Fruit fly (Drosophila melanogaster) whole organism, embryonic: Measurements from ENCODE around the gene Acn.
A peak's percentile ranks its signal among the peaks of the same experiment; 100 is the strongest.

Experiments
- CG10209 ChIP-seq: fragments of 200-800 bp; sonication (Bioruptor generic); optimal IDR thresholded peaks from 3 replicates; lab custom pipeline; 2017; ENCODE audit warnings: missing biosample characterization, mild to moderate bottlenecking, missing genetic modification characterization, missing genetic modification reagents
- CG10321 ChIP-seq: fragments of 200-800 bp; sonication (Bioruptor generic); IDR thresholded peaks from 2 replicates; pipeline ENCODE4 v1.3.6; 2022; ENCODE audit warnings: missing biosample characterization, missing genetic modification characterization
- CG10462 ChIP-seq: fragments of 200-800 bp; sonication (Bioruptor generic); optimal IDR thresholded peaks from 2 replicates; lab custom pipeline; 2016; ENCODE audit warnings: missing biosample characterization, missing genetic modification characterization
- CG11398 ChIP-seq: fragments of 200-800 bp; sonication (Bioruptor generic); optimal IDR thresholded peaks from 2 replicates; lab custom pipeline; 2016; ENCODE audit warnings: missing biosample characterization, missing genetic modification characterization
- CG12219 ChIP-seq: fragments of 200-800 bp; sonication (Bioruptor generic); optimal IDR thresholded peaks from 3 replicates; lab custom pipeline; 2018; ENCODE audit warnings: missing biosample characterization, mild to moderate bottlenecking, missing genetic modification characterization
- CG16815 ChIP-seq: fragments of 200-800 bp; sonication (Bioruptor generic); optimal IDR thresholded peaks from 3 replicates; lab custom pipeline; 2017; ENCODE audit warnings: missing biosample characterization, mild to moderate bottlenecking, missing genetic modification characterization
- CG17612 ChIP-seq: fragments of 200-800 bp; sonication (Bioruptor generic); IDR thresholded peaks from 2 replicates; pipeline ENCODE4 v1.3.6; 2022; ENCODE audit warnings: missing biosample characterization, missing genetic modification characterization
- CG17802 ChIP-seq: fragments of 200-800 bp; sonication (Bioruptor generic); optimal IDR thresholded peaks from 2 replicates; lab custom pipeline; 2018; ENCODE audit warnings: missing biosample characterization, mild to moderate bottlenecking, missing genetic modification characterization, moderate library complexity
- CG2202 ChIP-seq: fragments of 200-800 bp; sonication (Bioruptor generic); optimal IDR thresholded peaks from 2 replicates; lab custom pipeline; 2018; ENCODE audit warnings: missing biosample characterization, mild to moderate bottlenecking, missing genetic modification characterization
- CG2712 ChIP-seq: fragments of 200-800 bp; optimal IDR thresholded peaks from 3 replicates; lab custom pipeline; 2019; ENCODE audit warnings: missing biosample characterization, mild to moderate bottlenecking, missing genetic modification characterization, moderate library complexity
- CG2889 ChIP-seq: fragments of 200-800 bp; sonication (Bioruptor generic); IDR thresholded peaks from 3 replicates; pipeline ENCODE4 v1.3.6; 2022; ENCODE audit warnings: missing biosample characterization, missing genetic modification characterization
- CG31388 ChIP-seq: fragments of 200-800 bp; sonication (Bioruptor generic); optimal IDR thresholded peaks from 2 replicates; lab custom pipeline; 2016; ENCODE audit warnings: missing biosample characterization, missing genetic modification characterization
- CG3163 ChIP-seq: fragments of 200-800 bp; sonication (Bioruptor generic); optimal IDR thresholded peaks from 3 replicates; lab custom pipeline; 2016; ENCODE audit warnings: missing biosample characterization, missing genetic modification characterization
- CG34422 ChIP-seq: fragments of 200-800 bp; sonication (Bioruptor generic); IDR thresholded peaks from 3 replicates; pipeline ENCODE4 v1.3.6; 2022; ENCODE audit warnings: missing biosample characterization, missing genetic modification characterization
- CG4617 ChIP-seq: fragments of 200-800 bp; sonication (Bioruptor generic); optimal IDR thresholded peaks from 3 replicates; lab custom pipeline; 2016; ENCODE audit warnings: missing biosample characterization, missing genetic modification characterization, borderline replicate concordance
- CG5180 ChIP-seq: fragments of 200-800 bp; sonication (Bioruptor generic); optimal IDR thresholded peaks from 3 replicates; lab custom pipeline; 2017; ENCODE audit warnings: missing biosample characterization, missing genetic modification characterization, mild to moderate bottlenecking, moderate library complexity, missing genetic modification reagents
- CG6654 ChIP-seq: fragments of 200-800 bp; sonication (Bioruptor generic); optimal IDR thresholded peaks from 2 replicates; lab custom pipeline; 2017; ENCODE audit warnings: missing biosample characterization, mild to moderate bottlenecking, missing genetic modification characterization
- CG6791 ChIP-seq: fragments of 200-800 bp; sonication (Bioruptor generic); IDR thresholded peaks from 3 replicates; pipeline ENCODE4 v1.3.6; 2022; ENCODE audit warnings: missing biosample characterization, missing genetic modification characterization; ENCODE audit not compliant: partially characterized antibody
- CG7357 ChIP-seq: fragments of 200-800 bp; sonication (Bioruptor generic); IDR thresholded peaks from 3 replicates; pipeline ENCODE4 v1.3.6; 2022; ENCODE audit warnings: missing biosample characterization, missing genetic modification characterization
- CG8765 ChIP-seq: fragments of 200-800 bp; sonication (Bioruptor generic); IDR thresholded peaks from 2 replicates; pipeline ENCODE4 v1.3.6; 2022; ENCODE audit warnings: missing biosample characterization, missing genetic modification characterization
- CG9215 ChIP-seq: fragments of 200-800 bp; sonication (Bioruptor generic); IDR thresholded peaks from 2 replicates; pipeline ENCODE4 v1.3.6; 2022; ENCODE audit warnings: missing biosample characterization, missing genetic modification characterization
- CG9817 ChIP-seq: fragments of 200-800 bp; sonication (Bioruptor generic); optimal IDR thresholded peaks from 2 replicates; lab custom pipeline; 2018; ENCODE audit warnings: missing biosample characterization, mild to moderate bottlenecking, missing genetic modification characterization, moderate library complexity
- Dll ChIP-seq: fragments of 200-800 bp; sonication (Bioruptor generic); IDR thresholded peaks from 4 replicates; pipeline ENCODE4 v1.3.6; 2022; ENCODE audit warnings: missing biosample characterization, missing genetic modification characterization; ENCODE audit not compliant: partially characterized antibody
- Hmx ChIP-seq: fragments of 200-800 bp; sonication (Bioruptor generic); optimal IDR thresholded peaks from 2 replicates; lab custom pipeline; 2016; ENCODE audit warnings: missing biosample characterization, missing genetic modification characterization
- Kr ChIP-seq: fragments of 200-800 bp; sonication (Bioruptor generic); optimal IDR thresholded peaks from 2 replicates; lab custom pipeline; 2017; ENCODE audit warnings: missing biosample characterization, mild to moderate bottlenecking, missing genetic modification characterization
- NC2β ChIP-seq: fragments of 200-800 bp; sonication (Bioruptor generic); optimal IDR thresholded peaks from 2 replicates; lab custom pipeline; 2016; ENCODE audit warnings: missing biosample characterization, missing genetic modification characterization
- Ravus ChIP-seq: fragments of 200-800 bp; sonication (Bioruptor generic); IDR thresholded peaks from 2 replicates; pipeline ENCODE4 v1.3.6; 2022; ENCODE audit warnings: missing biosample characterization, missing genetic modification characterization
- Rx ChIP-seq: fragments of 200-800 bp; sonication (Bioruptor generic); IDR thresholded peaks from 2 replicates; pipeline ENCODE4 v1.3.6; 2022; ENCODE audit warnings: missing biosample characterization, missing genetic modification characterization
- Xbp1 ChIP-seq: fragments of 200-800 bp; sonication (Bioruptor generic); optimal IDR thresholded peaks from 3 replicates; lab custom pipeline; 2016; ENCODE audit warnings: missing biosample characterization, mild to moderate bottlenecking, missing genetic modification characterization
- ara ChIP-seq: fragments of 200-800 bp; sonication (Bioruptor generic); IDR thresholded peaks from 2 replicates; pipeline ENCODE4 v1.3.6; 2022; ENCODE audit warnings: missing biosample characterization, missing genetic modification characterization
- ash1 ChIP-seq: fragments of 200-800 bp; sonication (Bioruptor generic); optimal IDR thresholded peaks from 2 replicates; lab custom pipeline; 2018; ENCODE audit warnings: missing biosample characterization, mild to moderate bottlenecking, missing genetic modification characterization
- cg ChIP-seq: fragments of 200-800 bp; sonication (Bioruptor generic); optimal IDR thresholded peaks from 3 replicates; lab custom pipeline; 2019; ENCODE audit warnings: missing biosample characterization, mild to moderate bottlenecking, missing genetic modification characterization, moderate library complexity
- chif ChIP-seq, 2 experiments: fragments of 200-800 bp; sonication (Bioruptor generic); optimal IDR thresholded peaks; 3 replicates each; lab custom pipeline; 2016; ENCODE audit warnings: missing biosample characterization in 2 of 2, missing genetic modification characterization in 2 of 2
- corto ChIP-seq: fragments of 200-800 bp; sonication (Bioruptor generic); optimal IDR thresholded peaks from 2 replicates; lab custom pipeline; 2016; ENCODE audit warnings: missing biosample characterization, mild to moderate bottlenecking, missing genetic modification characterization, moderate library complexity
- crc ChIP-seq: fragments of 200-800 bp; sonication (Bioruptor generic); optimal IDR thresholded peaks from 2 replicates; lab custom pipeline; 2016; ENCODE audit warnings: missing biosample characterization, missing genetic modification characterization
- dan ChIP-seq: fragments of 200-800 bp; sonication (Bioruptor generic); IDR thresholded peaks from 2 replicates; pipeline ENCODE4 v1.3.6; 2022; ENCODE audit warnings: missing biosample characterization, missing genetic modification characterization
- dmrt11E ChIP-seq: fragments of 200-800 bp; sonication (Bioruptor generic); optimal IDR thresholded peaks from 3 replicates; lab custom pipeline; 2018; ENCODE audit warnings: missing biosample characterization, mild to moderate bottlenecking, missing genetic modification characterization, moderate library complexity
- eve ChIP-seq, 2 experiments: fragments of >200 bp; optimal IDR thresholded peaks; 2 replicates each; lab custom pipeline; 2017; ENCODE audit warnings: missing biosample characterization in 2 of 2, missing genetic modification characterization in 2 of 2
- gce ChIP-seq: fragments of 200-800 bp; sonication (Bioruptor generic); IDR thresholded peaks from 3 replicates; pipeline ENCODE4 v1.3.6; 2022; ENCODE audit warnings: missing biosample characterization, missing genetic modification characterization
- gcm2 ChIP-seq: fragments of 200-800 bp; sonication (Bioruptor generic); optimal IDR thresholded peaks from 2 replicates; lab custom pipeline; 2016; ENCODE audit warnings: missing biosample characterization, missing genetic modification characterization
- gsb ChIP-seq: fragments of 200-800 bp; sonication (Bioruptor generic); IDR thresholded peaks from 2 replicates; pipeline ENCODE4 v1.3.6; 2022; ENCODE audit warnings: missing biosample characterization, missing genetic modification characterization
- hb ChIP-seq: fragments of 200-800 bp; sonication (Bioruptor generic); IDR thresholded peaks from 3 replicates; pipeline ENCODE4 v1.3.6; 2022; ENCODE audit warnings: missing biosample characterization, missing genetic modification characterization; ENCODE audit not compliant: partially characterized antibody
- mam ChIP-seq: fragments of 200-800 bp; sonication (Bioruptor generic); optimal IDR thresholded peaks from 3 replicates; lab custom pipeline; 2016; ENCODE audit warnings: missing biosample characterization, missing genetic modification characterization
- onecut ChIP-seq: fragments of 200-800 bp; sonication (Bioruptor generic); IDR thresholded peaks from 2 replicates; pipeline ENCODE4 v1.3.6; 2022; ENCODE audit warnings: missing biosample characterization, missing genetic modification characterization
- org-1 ChIP-seq: fragments of 200-800 bp; sonication (Bioruptor generic); optimal IDR thresholded peaks from 2 replicates; lab custom pipeline; 2017; ENCODE audit warnings: missing biosample characterization, missing genetic modification characterization
- shn ChIP-seq: fragments of 200-800 bp; sonication (Bioruptor generic); optimal IDR thresholded peaks from 3 replicates; lab custom pipeline; 2016; ENCODE audit warnings: missing biosample characterization, missing genetic modification characterization
- so ChIP-seq: fragments of 200-800 bp; sonication (Bioruptor generic); IDR thresholded peaks from 3 replicates; pipeline ENCODE4 v1.3.6; 2022; ENCODE audit warnings: missing biosample characterization, missing genetic modification characterization
- tgo ChIP-seq: fragments of 200-800 bp; sonication (Bioruptor generic); IDR thresholded peaks from 3 replicates; pipeline ENCODE4 v1.3.6; 2022; ENCODE audit warnings: missing biosample characterization, missing genetic modification characterization
- tin ChIP-seq: fragments of 200-800 bp; sonication (Bioruptor generic); optimal IDR thresholded peaks from 3 replicates; lab custom pipeline; 2016; ENCODE audit warnings: missing biosample characterization, missing genetic modification characterization
- tio ChIP-seq: fragments of 200-800 bp; sonication (Bioruptor generic); optimal IDR thresholded peaks from 2 replicates; lab custom pipeline; 2017; ENCODE audit warnings: missing biosample characterization, missing genetic modification characterization, inconsistent platforms
- trem ChIP-seq: fragments of 200-800 bp; optimal IDR thresholded peaks from 3 replicates; lab custom pipeline; 2019; ENCODE audit warnings: missing biosample characterization, mild to moderate bottlenecking, missing genetic modification characterization, moderate library complexity
- wek ChIP-seq: fragments of 200-800 bp; sonication (Bioruptor generic); optimal IDR thresholded peaks from 3 replicates; lab custom pipeline; 2018; ENCODE audit warnings: missing biosample characterization, mild to moderate bottlenecking, missing genetic modification characterization, moderate library complexity

Gene Acn

dm6 chr2L:19069548-19070145 lies 24.5 kb downstream of the Acn start, which contains the start of gene CG10702 (continued):
- TF ChIP-seq CG2712 (tag; lab: Kevin White, UChicago) (no peak), Dll (GFP tag; lab: Robert Waterston, UW) (no peak), CG16815 (GFP tag; lab: Kevin White, UChicago) (no peak), CG5180 (GFP tag; lab: Kevin White, UChicago) (no peak), CG9215 (GFP tag; lab: Robert Waterston, UW) (0 out of 2 replicates have a peak, but pooled peaks have one; percentile 8), cg (GFP tag; lab: Kevin White, UChicago) (no peak), ash1 (GFP tag; lab: Kevin White, UChicago) (no peak), gsb (GFP tag; lab: Robert Waterston, UW) (no peak), CG10321 (GFP tag; lab: Robert Waterston, UW) (no peak), CG10462 (no peak), CG4617 (no peak), so (GFP tag; lab: Robert Waterston, UW) (no peak), CG31388 (no peak), Ravus (GFP tag; lab: Robert Waterston, UW) (no peak), CG17612 (GFP tag; lab: Robert Waterston, UW) (no peak), trem (tag; lab: Kevin White, UChicago) (no peak), corto (no peak), CG10209 (GFP tag; lab: Kevin White, UChicago) (no peak), org-1 (GFP tag; lab: Kevin White, UChicago) (no peak), CG34422 (GFP tag; lab: Robert Waterston, UW) (no peak), CG9817 (tag; lab: Kevin White, UChicago) (no peak), CG11398 (GFP tag; lab: Kevin White, UChicago) (no peak), tin (GFP tag; lab: Kevin White, UChicago) (no peak), dan (GFP tag; lab: Robert Waterston, UW) (no peak), CG17802 (no peak), mam (GFP tag; lab: Kevin White, UChicago) (peak; percentile 39), CG12219 (GFP tag; lab: Kevin White, UChicago) (no peak), Hmx (GFP tag; lab: Kevin White, UChicago) (no peak), crc (GFP tag; lab: Kevin White, UChicago) (no peak), CG6654 (no peak), tio (no peak), shn (no peak), Xbp1 (GFP tag; lab: Kevin White, UChicago) (no peak), chif (GFP tag; optimal IDR thresholded peaks at IDR 0.05; lab: Kevin White, UChicago) (no peak), dmrt11E (tag; lab: Kevin White, UChicago) (no peak), NC2β (no peak), gce (GFP tag; lab: Robert Waterston, UW) (no peak), CG3163 (GFP tag; lab: Kevin White, UChicago) (no peak), Rx (0 out of 2 replicates have a peak, but pooled peaks have one; percentile 6), onecut (no peak), wek (no peak), gcm2 (GFP tag; lab: Kevin White, UChicago) (no peak), CG2889 (GFP tag; lab: Robert Waterston, UW) (no peak), CG6791 (GFP tag; lab: Robert Waterston, UW) (no peak), hb (GFP tag; lab: Robert Waterston, UW) (no peak), Kr (GFP tag; lab: Kevin White, UChicago) (no peak), CG8765 (no peak), eve (GFP tag; optimal IDR thresholded peaks at IDR 0.05; lab: Kevin White, UChicago) (no peak), tgo (GFP tag; lab: Robert Waterston, UW) (peak; percentile 18; the same call in 1 of the 3 replicates), ara (GFP tag; lab: Robert Waterston, UW) (no peak), CG2202 (tag; lab: Kevin White, UChicago) (no peak), CG7357 (GFP tag; lab: Robert Waterston, UW) (no peak)
